Worm (Caenorhabditis elegans): Measurements from ENCODE around the gene C40A11.2.

ce11 chrII:2177735-2178134 is 31.0 kb downstream of the C40A11.2 start:
- no peak for TF ChIP-seq ceh-36 (tag; optimal IDR thresholded peaks at IDR 0.05)
- TF ChIP-seq tbx-37 (GFP tag; conservative IDR thresholded peaks at IDR 0.05): no peak
- TF ChIP-seq ama-1 (optimal IDR thresholded peaks at IDR 0.05): no peak
- TF ChIP-seq aly-1 (tag; optimal IDR thresholded peaks at IDR 0.05): no peak
- no peak for TF ChIP-seq ceh-13 (GFP tag; optimal IDR thresholded peaks at IDR 0.05)
- TF ChIP-seq hnd-1 (tag; optimal IDR thresholded peaks at IDR 0.05): no peak
- no peak for TF ChIP-seq tbx-11 (GFP tag; IDR thresholded peaks at IDR 0.05)
- no peak for TF ChIP-seq scrt-1 (GFP tag; IDR thresholded peaks at IDR 0.05)
- TF ChIP-seq ets-7 (tag; optimal IDR thresholded peaks at IDR 0.05): no peak
- no peak for TF ChIP-seq B0310.2 (tag; optimal IDR thresholded peaks at IDR 0.05)
- no peak for TF ChIP-seq hmg-4 (GFP tag; optimal IDR thresholded peaks at IDR 0.05)

Measured in whole organism, early embryonic.